Worm (Caenorhabditis elegans) whole organism, L2 larva: ENCODE results near the gene dct-12.

ENCODE experiments used
- F13H6.1 ChIP-seq: sonication (generic microtip); optimal IDR thresholded peaks from 2 replicates; lab custom pipeline; 2016; ENCODE audit warnings: missing genetic modification characterization, missing compliant biosample characterization
- ama-1 ChIP-seq: fragments of 150-350 bp; optimal IDR thresholded peaks from 2 replicates; lab custom pipeline; 2018; ENCODE audit warnings: inconsistent platforms
- blmp-1 ChIP-seq: sonication (generic microtip); optimal IDR thresholded peaks from 2 replicates; lab custom pipeline; 2017; ENCODE audit warnings: missing genetic modification characterization, mild to moderate bottlenecking, missing compliant biosample characterization, antibody characterized with exemption, moderate library complexity; ENCODE audit not compliant: insufficient read depth
- ceh-16 ChIP-seq: fragments of 150-350 bp; optimal IDR thresholded peaks from 2 replicates; lab custom pipeline; 2014; ENCODE audit warnings: missing biosample characterization, missing genetic modification characterization
- elt-1 ChIP-seq: fragments of 150-350 bp; optimal IDR thresholded peaks from 2 replicates; lab custom pipeline; 2014; ENCODE audit warnings: missing biosample characterization, missing genetic modification characterization
- lin-11 ChIP-seq: fragments of 150-350 bp; sonication (generic microtip); optimal IDR thresholded peaks from 2 replicates; lab custom pipeline; 2014; ENCODE audit warnings: missing biosample characterization, missing genetic modification characterization, inconsistent platforms, mixed read lengths
- lin-39 ChIP-seq: fragments of 150-350 bp; optimal IDR thresholded peaks from 2 replicates; lab custom pipeline; 2014; ENCODE audit warnings: missing biosample characterization, missing genetic modification reagents, missing genetic modification characterization
- mdl-1 ChIP-seq, 2 experiments: fragments of 150-350 bp in 1 of 2; sonication (generic microtip) in 1 of 2; optimal IDR thresholded peaks; 2 replicates each; lab custom pipeline; 2017; ENCODE audit warnings: missing biosample characterization in 2 of 2, missing genetic modification characterization in 2 of 2
- nhr-11 ChIP-seq: fragments of 150-350 bp; optimal IDR thresholded peaks from 2 replicates; lab custom pipeline; 2014; ENCODE audit warnings: missing biosample characterization, missing genetic modification characterization
- nhr-237 ChIP-seq: fragments of 150-350 bp; optimal IDR thresholded peaks from 2 replicates; lab custom pipeline; 2014; ENCODE audit warnings: missing biosample characterization, missing genetic modification characterization
- nhr-77 ChIP-seq: fragments of 150-350 bp; optimal IDR thresholded peaks from 2 replicates; lab custom pipeline; 2014; ENCODE audit warnings: missing biosample characterization, missing genetic modification characterization

DNA sequence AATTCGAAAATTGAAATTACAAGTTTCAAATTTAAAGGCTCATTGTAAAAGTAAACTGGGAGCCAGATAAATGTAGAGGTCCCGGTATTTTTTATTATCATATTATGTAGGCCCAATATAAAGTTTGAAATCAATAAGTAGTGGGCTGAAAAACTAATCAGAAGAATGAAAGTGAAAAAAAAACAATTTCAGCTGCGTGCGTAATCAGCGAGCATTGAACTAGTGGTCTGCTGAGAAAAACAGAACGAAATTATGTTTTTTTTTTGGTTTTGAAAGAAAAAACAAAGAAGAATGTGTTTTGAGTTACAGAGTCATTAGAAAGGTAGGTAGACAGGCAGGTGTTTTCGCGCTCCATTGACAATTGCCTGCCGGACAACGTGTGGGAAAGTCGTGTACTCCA lies 23.5 kb downstream of the dct-12 start, which contains the start of gene sre-31:
- no peak for TF ChIP-seq nhr-11 (tag; lab: Kevin White, UChicago)
- no peak for TF ChIP-seq ama-1 (lab: Kevin White, UChicago)
- no peak for TF ChIP-seq mdl-1 (tag; optimal IDR thresholded peaks at IDR 0.05; lab: Kevin White, UChicago)
- no peak for TF ChIP-seq lin-11 (tag; lab: Kevin White, UChicago)
- no peak for TF ChIP-seq blmp-1
- TF ChIP-seq nhr-237 (tag; lab: Kevin White, UChicago) = no peak
- TF ChIP-seq nhr-77 (tag; lab: Kevin White, UChicago) = no peak
- no peak for TF ChIP-seq elt-1
- no peak for TF ChIP-seq lin-39 (tag; lab: Kevin White, UChicago)
- no peak for TF ChIP-seq ceh-16 (tag; lab: Kevin White, UChicago)
- no peak for TF ChIP-seq F13H6.1 (tag; lab: Kevin White, UChicago)
